Worm (Caenorhabditis elegans): ENCODE measurements around the gene pkc-3.

The pkc-3 gene

ce11 chrII:5353642-5354041 lies 26.2 kb upstream of the pkc-3 start (continued):
- TF ChIP-seq atf-7 (tag; optimal IDR thresholded peaks at IDR 0.05) (peak; percentile 62), sdz-38 (tag; optimal IDR thresholded peaks at IDR 0.05) (no peak), nhr-179 (tag; optimal IDR thresholded peaks at IDR 0.05) (peak; percentile 43), F57C9.4 (tag; optimal IDR thresholded peaks at IDR 0.05) (peak; percentile 77), ztf-6 (GFP tag; IDR thresholded peaks at IDR 0.05) (no peak), ztf-26 (tag; optimal IDR thresholded peaks at IDR 0.05) (peak; percentile 61), mxl-1 (tag; optimal IDR thresholded peaks at IDR 0.05) (peak; percentile 38), ceh-79 (tag; optimal IDR thresholded peaks at IDR 0.05) (peak; percentile 78), gei-17 (GFP tag; optimal IDR thresholded peaks at IDR 0.05) (no peak), ets-4 (GFP tag; optimal IDR thresholded peaks at IDR 0.05) (no peak), lsy-27 (tag; optimal IDR thresholded peaks at IDR 0.05; ENCODE audit: borderline replicate concordance, insufficient read depth) (no peak), B0261.1 (tag; optimal IDR thresholded peaks at IDR 0.05) (peak; percentile 74), madf-8 (GFP tag; conservative IDR thresholded peaks at IDR 0.05) (no peak), B0336.3 (GFP tag; IDR thresholded peaks at IDR 0.05) (peak; percentile 93), egl-44 (GFP tag; IDR thresholded peaks at IDR 0.05) (peak; percentile 64; the same call in 1 of the 2 replicates), snpc-1.1 (tag; optimal IDR thresholded peaks at IDR 0.05; ENCODE audit: insufficient read depth) (peak; percentile 43), let-607 (tag; optimal IDR thresholded peaks at IDR 0.05) (peak; percentile 47 to 54), akir-1 (GFP tag; optimal IDR thresholded peaks at IDR 0.05) (no peak), ceh-100 (GFP tag; IDR thresholded peaks at IDR 0.05) (peak; percentile 65), ceh-91 (GFP tag; IDR thresholded peaks at IDR 0.05) (no peak), sea-2 (GFP tag; IDR thresholded peaks at IDR 0.05) (no peak), pbrm-1 (GFP tag; IDR thresholded peaks at IDR 0.05) (peak; percentile 77), hmg-1.2 (GFP tag; IDR thresholded peaks at IDR 0.05) (peak; percentile 48), mes-4 (tag; optimal IDR thresholded peaks at IDR 0.05) (peak; percentile 78), ztf-28 (GFP tag; IDR thresholded peaks at IDR 0.05) (0 out of 2 replicates have a peak, but pooled peaks have one; percentile 26), F10E7.11 (tag; optimal IDR thresholded peaks at IDR 0.05) (peak; percentile 95), ztf-25 (GFP tag; IDR thresholded peaks at IDR 0.05) (peak; percentile 94), bed-1 (GFP tag; IDR thresholded peaks at IDR 0.05) (no peak), ztf-18 (tag; optimal IDR thresholded peaks at IDR 0.05) (peak; percentile 46), dpl-1 (GFP tag; optimal IDR thresholded peaks at IDR 0.05) (no peak)

- TF ChIP-seq repo-1 (tag; optimal IDR thresholded peaks at IDR 0.05): no peak
- no peak for TF ChIP-seq cebp-1 (GFP tag; IDR thresholded peaks at IDR 0.05)
- no peak for TF ChIP-seq cebp-1 (tag; optimal IDR thresholded peaks at IDR 0.05)
- no peak for TF ChIP-seq ZK185.1 (tag; optimal IDR thresholded peaks at IDR 0.05; ENCODE audit: poor library complexity, severe bottlenecking)
- TF ChIP-seq Y79H2A.3 (GFP tag; conservative IDR thresholded peaks at IDR 0.05): no peak
- TF ChIP-seq F10E7.11 (tag; optimal IDR thresholded peaks at IDR 0.05): no peak
- TF ChIP-seq nfya-2 (GFP tag; IDR thresholded peaks at IDR 0.05): no peak
- TF ChIP-seq ztf-3 (GFP tag; optimal IDR thresholded peaks at IDR 0.05): no peak
- no peak for TF ChIP-seq snpc-1.3 (tag; optimal IDR thresholded peaks at IDR 0.05; ENCODE audit: insufficient read depth)
- no peak for TF ChIP-seq B0261.1 (tag; optimal IDR thresholded peaks at IDR 0.05)
- TF ChIP-seq F39B2.1 (GFP tag; IDR thresholded peaks at IDR 0.05): no peak
- TF ChIP-seq ztf-25 (GFP tag; IDR thresholded peaks at IDR 0.05): no peak
Observed at ce11 chrII:5355384-5355783, 24.4 kb upstream of the pkc-3 start, which contains the start of gene srg-69. srg-69 (plus strand) TSS chrII:5355684.
